Fruit fly (Drosophila melanogaster) whole organism, embryonic: ENCODE results near the gene Gga.

Experiments
- Ada2b ChIP-seq: fragments of 200-800 bp; sonication (Bioruptor generic); IDR thresholded peaks from 2 replicates; pipeline ENCODE4 v1.3.6; 2022; ENCODE audit warnings: missing biosample characterization, missing genetic modification characterization
- CG10431 ChIP-seq: fragments of 200-800 bp; sonication (Bioruptor generic); optimal IDR thresholded peaks from 3 replicates; lab custom pipeline; 2018; ENCODE audit warnings: missing biosample characterization, mild to moderate bottlenecking, missing genetic modification characterization
- CG10462 ChIP-seq: fragments of 200-800 bp; sonication (Bioruptor generic); optimal IDR thresholded peaks from 2 replicates; lab custom pipeline; 2016; ENCODE audit warnings: missing biosample characterization, missing genetic modification characterization
- CG11695 ChIP-seq: fragments of 200-800 bp; sonication (Bioruptor generic); IDR thresholded peaks from 3 replicates; pipeline ENCODE4 v1.3.6; 2022; ENCODE audit warnings: missing biosample characterization, missing genetic modification characterization
- CG14860 ChIP-seq: fragments of 200-800 bp; sonication (Bioruptor generic); IDR thresholded peaks from 3 replicates; pipeline ENCODE4 v1.3.6; 2022; ENCODE audit warnings: missing biosample characterization, missing genetic modification characterization; ENCODE audit not compliant: partially characterized antibody
- CG15073 ChIP-seq: fragments of 200-800 bp; sonication (Bioruptor generic); optimal IDR thresholded peaks from 2 replicates; lab custom pipeline; 2016; ENCODE audit warnings: missing biosample characterization, missing genetic modification characterization
- CG15696 ChIP-seq: fragments of 200-800 bp; sonication (Bioruptor generic); optimal IDR thresholded peaks from 2 replicates; lab custom pipeline; 2019; ENCODE audit warnings: missing biosample characterization, mild to moderate bottlenecking, missing genetic modification characterization, moderate library complexity
- CG17328 ChIP-seq: fragments of 200-800 bp; sonication (Bioruptor generic); IDR thresholded peaks from 2 replicates; pipeline ENCODE4 v1.3.6; 2022; ENCODE audit warnings: missing biosample characterization, missing genetic modification characterization
- CG17829 ChIP-seq: fragments of 200-800 bp; optimal IDR thresholded peaks from 2 replicates; lab custom pipeline; 2019; ENCODE audit warnings: missing biosample characterization, mild to moderate bottlenecking, missing genetic modification characterization, moderate library complexity
- CG30431 ChIP-seq: fragments of 200-800 bp; sonication (Bioruptor generic); optimal IDR thresholded peaks from 2 replicates; lab custom pipeline; 2017; ENCODE audit warnings: missing biosample characterization, missing genetic modification characterization
- CG32532 ChIP-seq: fragments of 200-800 bp; sonication (Bioruptor generic); IDR thresholded peaks from 2 replicates; pipeline ENCODE4 v1.3.6; 2022; ENCODE audit warnings: missing biosample characterization, missing genetic modification characterization
- CG4820 ChIP-seq: fragments of 200-800 bp; sonication (Bioruptor generic); optimal IDR thresholded peaks from 3 replicates; lab custom pipeline; 2016; ENCODE audit warnings: missing biosample characterization, missing genetic modification characterization
- CG6175 ChIP-seq: fragments of 200-800 bp; sonication (Bioruptor generic); IDR thresholded peaks from 3 replicates; pipeline ENCODE4 v1.3.6; 2022; ENCODE audit warnings: missing biosample characterization, missing genetic modification characterization
- CG6683 ChIP-seq: fragments of 200-800 bp; sonication (Bioruptor generic); optimal IDR thresholded peaks from 2 replicates; lab custom pipeline; 2017; ENCODE audit warnings: missing biosample characterization, mild to moderate bottlenecking, missing genetic modification characterization, missing genetic modification reagents
- CG6813 ChIP-seq: fragments of 200-800 bp; sonication (Bioruptor generic); optimal IDR thresholded peaks from 2 replicates; lab custom pipeline; 2017; ENCODE audit warnings: missing biosample characterization, missing genetic modification characterization, mild to moderate bottlenecking, moderate library complexity, missing genetic modification reagents
- CHES-1-like ChIP-seq: fragments of 200-800 bp; sonication (Bioruptor generic); optimal IDR thresholded peaks from 2 replicates; lab custom pipeline; 2016; ENCODE audit warnings: missing biosample characterization, missing genetic modification characterization
- Dip3 ChIP-seq: fragments of 200-800 bp; sonication (Bioruptor generic); optimal IDR thresholded peaks from 3 replicates; lab custom pipeline; 2016; ENCODE audit warnings: missing biosample characterization, missing genetic modification characterization
- HLH3B ChIP-seq: fragments of 200-800 bp; sonication (Bioruptor generic); IDR thresholded peaks from 2 replicates; pipeline ENCODE4 v1.3.6; 2022; ENCODE audit warnings: missing biosample characterization, missing genetic modification characterization
- Hmx ChIP-seq: fragments of 200-800 bp; sonication (Bioruptor generic); optimal IDR thresholded peaks from 2 replicates; lab custom pipeline; 2016; ENCODE audit warnings: missing biosample characterization, missing genetic modification characterization
- Lhr ChIP-seq: fragments of 200-800 bp; sonication (Bioruptor generic); optimal IDR thresholded peaks from 3 replicates; lab custom pipeline; 2017; ENCODE audit warnings: mild to moderate bottlenecking, missing biosample characterization, missing genetic modification reagents, missing genetic modification characterization
- Lpt ChIP-seq: fragments of >200 bp; optimal IDR thresholded peaks from 2 replicates; lab custom pipeline; 2018; ENCODE audit warnings: missing biosample characterization, missing genetic modification characterization
- Mad ChIP-seq: fragments of 200-800 bp; sonication (Bioruptor generic); optimal IDR thresholded peaks from 2 replicates; lab custom pipeline; 2016; ENCODE audit warnings: missing biosample characterization, missing genetic modification characterization
- Neu2 ChIP-seq: fragments of 200-800 bp; sonication (Bioruptor generic); optimal IDR thresholded peaks from 3 replicates; lab custom pipeline; 2016; ENCODE audit warnings: missing biosample characterization, missing genetic modification characterization, borderline replicate concordance
- Nf-YC ChIP-seq: fragments of 200-800 bp; optimal IDR thresholded peaks from 3 replicates; lab custom pipeline; 2019; ENCODE audit warnings: missing biosample characterization, mild to moderate bottlenecking, missing genetic modification characterization, moderate library complexity
- PHDP ChIP-seq: fragments of 200-800 bp; sonication (Bioruptor generic); optimal IDR thresholded peaks from 3 replicates; lab custom pipeline; 2018; ENCODE audit warnings: missing biosample characterization, mild to moderate bottlenecking, missing genetic modification characterization, moderate library complexity
- Pdp1 ChIP-seq, 2 experiments: fragments of 200-800 bp; sonication (Bioruptor generic); optimal IDR thresholded peaks; 3 replicates each; lab custom pipeline; 2016; ENCODE audit warnings: missing biosample characterization in 2 of 2, missing genetic modification characterization in 2 of 2, mild to moderate bottlenecking in 1 of 2, moderate library complexity in 1 of 2
- Poxn ChIP-seq: fragments of 200-800 bp; sonication (Bioruptor generic); IDR thresholded peaks from 2 replicates; pipeline ENCODE4 v1.3.6; 2022; ENCODE audit warnings: missing biosample characterization, missing genetic modification characterization
- Rx ChIP-seq: fragments of 200-800 bp; sonication (Bioruptor generic); IDR thresholded peaks from 2 replicates; pipeline ENCODE4 v1.3.6; 2022; ENCODE audit warnings: missing biosample characterization, missing genetic modification characterization
- Scr ChIP-seq: fragments of 200-800 bp; sonication (Bioruptor generic); IDR thresholded peaks from 2 replicates; pipeline ENCODE4 v1.3.6; 2022; ENCODE audit warnings: missing biosample characterization, missing genetic modification characterization; ENCODE audit not compliant: partially characterized antibody
- Stat92E ChIP-seq, 3 experiments: fragments of >200 bp in 2 of 3; fragments of 200-800 bp in 1 of 3; sonication (Bioruptor generic) in 1 of 3; optimal IDR thresholded peaks; 2 replicates each; lab custom pipeline; 2017 to 2019; ENCODE audit warnings: missing biosample characterization in 3 of 3, missing genetic modification characterization in 3 of 3, mild to moderate bottlenecking in 1 of 3, moderate library complexity in 1 of 3
- abd-A ChIP-seq: fragments of 200-800 bp; sonication (Bioruptor generic); optimal IDR thresholded peaks from 3 replicates; lab custom pipeline; 2019; ENCODE audit warnings: missing biosample characterization, mild to moderate bottlenecking, missing genetic modification characterization, moderate library complexity
- chinmo ChIP-seq: fragments of 200-800 bp; sonication (Bioruptor generic); IDR thresholded peaks from 4 replicates; pipeline ENCODE4 v1.3.6; 2022; ENCODE audit warnings: missing biosample characterization, missing genetic modification characterization; ENCODE audit not compliant: partially characterized antibody
- da ChIP-seq: fragments of 200-800 bp; sonication (Bioruptor generic); optimal IDR thresholded peaks from 2 replicates; lab custom pipeline; 2016; ENCODE audit warnings: missing biosample characterization, missing genetic modification characterization
- eve ChIP-seq, 2 experiments: fragments of >200 bp; optimal IDR thresholded peaks; 2 replicates each; lab custom pipeline; 2017; ENCODE audit warnings: missing biosample characterization in 2 of 2, missing genetic modification characterization in 2 of 2
- gce ChIP-seq: fragments of 200-800 bp; sonication (Bioruptor generic); IDR thresholded peaks from 3 replicates; pipeline ENCODE4 v1.3.6; 2022; ENCODE audit warnings: missing biosample characterization, missing genetic modification characterization
- hth ChIP-seq: fragments of >200 bp; optimal IDR thresholded peaks from 2 replicates; lab custom pipeline; 2017; ENCODE audit warnings: inconsistent platforms
- insv ChIP-seq, 2 experiments: fragments of 200-800 bp; sonication (Bioruptor generic); optimal IDR thresholded peaks; 3 replicates each; lab custom pipeline; 2016 to 2018; ENCODE audit warnings: missing biosample characterization in 2 of 2, missing genetic modification characterization in 2 of 2
- kah ChIP-seq: fragments of 200-800 bp; sonication (Bioruptor generic); optimal IDR thresholded peaks from 2 replicates; lab custom pipeline; 2018; ENCODE audit warnings: missing biosample characterization, mild to moderate bottlenecking, missing genetic modification characterization
- kni ChIP-seq: fragments of 200-800 bp; sonication (Bioruptor generic); optimal IDR thresholded peaks from 3 replicates; lab custom pipeline; 2017; ENCODE audit warnings: mild to moderate bottlenecking, missing biosample characterization, missing genetic modification reagents, missing genetic modification characterization
- lab ChIP-seq: fragments of 200-800 bp; sonication (Bioruptor generic); optimal IDR thresholded peaks from 3 replicates; lab custom pipeline; 2017; ENCODE audit warnings: missing biosample characterization, missing genetic modification characterization, mild to moderate bottlenecking, moderate library complexity, missing genetic modification reagents
- maf-S ChIP-seq: fragments of 200-800 bp; sonication (Bioruptor generic); optimal IDR thresholded peaks from 2 replicates; lab custom pipeline; 2016; ENCODE audit warnings: missing biosample characterization, missing genetic modification characterization
- nau ChIP-seq: fragments of 200-800 bp; sonication (Bioruptor generic); optimal IDR thresholded peaks from 3 replicates; lab custom pipeline; 2017; ENCODE audit warnings: missing biosample characterization, mild to moderate bottlenecking, missing genetic modification characterization, missing genetic modification reagents
- otp ChIP-seq: fragments of 200-800 bp; sonication (Bioruptor generic); IDR thresholded peaks from 3 replicates; pipeline ENCODE4, ENCODE4 v1.3.6; 2022; ENCODE audit warnings: missing biosample characterization, missing genetic modification characterization
- pho ChIP-seq: fragments of 200-800 bp; sonication (Bioruptor generic); optimal IDR thresholded peaks from 2 replicates; lab custom pipeline; 2016; ENCODE audit warnings: missing biosample characterization, missing genetic modification characterization
- repo ChIP-seq: fragments of 200-800 bp; sonication (Bioruptor generic); optimal IDR thresholded peaks from 2 replicates; lab custom pipeline; 2016; ENCODE audit warnings: missing biosample characterization, missing genetic modification characterization
- sr ChIP-seq: fragments of 200-800 bp; sonication (Bioruptor generic); IDR thresholded peaks from 3 replicates; pipeline ENCODE4 v1.3.6; 2022; ENCODE audit warnings: missing biosample characterization, missing genetic modification characterization
- stwl ChIP-seq: fragments of 200-800 bp; sonication (Bioruptor generic); optimal IDR thresholded peaks from 3 replicates; lab custom pipeline; 2018; ENCODE audit warnings: missing biosample characterization, mild to moderate bottlenecking, missing genetic modification characterization, moderate library complexity
- trem ChIP-seq: fragments of 200-800 bp; optimal IDR thresholded peaks from 3 replicates; lab custom pipeline; 2019; ENCODE audit warnings: missing biosample characterization, mild to moderate bottlenecking, missing genetic modification characterization, moderate library complexity
- unc-4 ChIP-seq: fragments of 200-800 bp; sonication (Bioruptor generic); IDR thresholded peaks from 2 replicates; pipeline ENCODE4 v1.3.6; 2022; ENCODE audit warnings: missing biosample characterization, missing genetic modification characterization; ENCODE audit not compliant: partially characterized antibody
- wor ChIP-seq: fragments of 200-800 bp; sonication (Bioruptor generic); IDR thresholded peaks from 2 replicates; pipeline ENCODE4 v1.3.6; 2022; ENCODE audit warnings: missing biosample characterization, missing genetic modification characterization

The Gga gene

dm6 chrX:9554346-9554808 lies 46.5 kb upstream of the Gga start, which contains the start of gene RpS28b (continued):
- peak; percentile 89 for TF ChIP-seq CG30431 (GFP tag; lab: Kevin White, UChicago)
- peak; percentile 85 for TF ChIP-seq Dip3 (GFP tag; lab: Kevin White, UChicago)
- no peak for TF ChIP-seq Stat92E (GFP tag; optimal IDR thresholded peaks at IDR 0.05; lab: Kevin White, UChicago)
- TF ChIP-seq unc-4: peak; percentile 56
- peak; percentile 48 for TF ChIP-seq Nf-YC (tag; lab: Kevin White, UChicago)
- TF ChIP-seq kah (GFP tag; lab: Kevin White, UChicago): peak; percentile 86
- TF ChIP-seq CG17328 (GFP tag; lab: Robert Waterston, UW): peak; percentile 92
- TF ChIP-seq Mad (GFP tag; lab: Kevin White, UChicago): peak; percentile 92
- TF ChIP-seq Ada2b (GFP tag; lab: Robert Waterston, UW): peak; percentile 73
- no peak for TF ChIP-seq abd-A (tag; lab: Kevin White, UChicago)
- TF ChIP-seq CG15073 (GFP tag; lab: Kevin White, UChicago): no peak
- peak; percentile 10 for TF ChIP-seq CG15696 (tag; lab: Kevin White, UChicago)
- peak; percentile 63 for TF ChIP-seq CG4820 (GFP tag; lab: Kevin White, UChicago)
- peak; percentile 64; the same call in 1 of the 3 replicates for TF ChIP-seq CG11695 (GFP tag; lab: Robert Waterston, UW)
- TF ChIP-seq lab (GFP tag; lab: Kevin White, UChicago): peak; percentile 97
- TF ChIP-seq CG32532: peak; percentile 95
- TF ChIP-seq sr (GFP tag; lab: Robert Waterston, UW): peak; percentile 95
- peak; percentile 88 for TF ChIP-seq pho (GFP tag; lab: Kevin White, UChicago)
- TF ChIP-seq eve (GFP tag; optimal IDR thresholded peaks at IDR 0.05; lab: Kevin White, UChicago): no peak
- TF ChIP-seq maf-S (GFP tag; lab: Kevin White, UChicago): peak; percentile 85
- peak; percentile 91 for TF ChIP-seq kni
- peak; percentile 72 to 74 for TF ChIP-seq Pdp1 (GFP tag; optimal IDR thresholded peaks at IDR 0.05; lab: Kevin White, UChicago)
- peak; percentile 94 for TF ChIP-seq CG6813 (GFP tag; lab: Kevin White, UChicago)
- TF ChIP-seq otp: peak; percentile 97
- TF ChIP-seq CG6175 (GFP tag; lab: Robert Waterston, UW): peak; percentile 94
- peak; percentile 88 for TF ChIP-seq CHES-1-like (GFP tag; lab: Kevin White, UChicago)
- no peak for TF ChIP-seq hth (lab: Kevin White, UChicago)
- TF ChIP-seq PHDP (tag; lab: Kevin White, UChicago): peak; percentile 79
- TF ChIP-seq trem (tag; lab: Kevin White, UChicago): peak; percentile 44
- TF ChIP-seq repo (GFP tag; lab: Kevin White, UChicago): peak; percentile 80
- peak; percentile 95 for TF ChIP-seq CG10431 (GFP tag; lab: Kevin White, UChicago)
- TF ChIP-seq HLH3B (GFP tag; lab: Robert Waterston, UW): peak; percentile 85
- TF ChIP-seq stwl (tag; lab: Kevin White, UChicago): no peak
- peak; percentile 92 for TF ChIP-seq gce (GFP tag; lab: Robert Waterston, UW)
- peak in 1 of 2 experiments; percentile 76 for TF ChIP-seq insv (GFP tag; optimal IDR thresholded peaks at IDR 0.05; lab: Kevin White, UChicago)
- peak; percentile 79 for TF ChIP-seq Lhr
- peak; percentile 60 for TF ChIP-seq CG17829 (tag; lab: Kevin White, UChicago)
- TF ChIP-seq CG6683 (GFP tag; lab: Kevin White, UChicago): peak; percentile 75
- peak; percentile 69 for TF ChIP-seq Scr (GFP tag; lab: Robert Waterston, UW)
- TF ChIP-seq Neu2 (GFP tag; lab: Kevin White, UChicago): peak; percentile 60
- peak; percentile 33; the same call in 1 of the 2 replicates for TF ChIP-seq Poxn
- no peak for TF ChIP-seq CG10462 (GFP tag; lab: Kevin White, UChicago)
- TF ChIP-seq nau (GFP tag; lab: Kevin White, UChicago): peak; percentile 90
- TF ChIP-seq Hmx (GFP tag; lab: Kevin White, UChicago): no peak
- no peak for TF ChIP-seq Lpt (GFP tag; lab: Kevin White, UChicago)
- peak; percentile 14; the same call in 1 of the 2 replicates for TF ChIP-seq wor (GFP tag; lab: Robert Waterston, UW)
- no peak for TF ChIP-seq chinmo (GFP tag; lab: Robert Waterston, UW)
- TF ChIP-seq Rx (GFP tag; lab: Robert Waterston, UW): peak; percentile 95
- peak; percentile 78 for TF ChIP-seq da
- TF ChIP-seq CG14860 (GFP tag; lab: Robert Waterston, UW): peak; percentile 64
